Fruit fly (Drosophila melanogaster) whole organism, adult: ENCODE data around the gene CG3942.

Experiments used
- CG11617 ChIP-seq: fragments of 200-800 bp; sonication (Bioruptor generic); optimal IDR thresholded peaks from 2 replicates; lab custom pipeline; 2017; ENCODE audit warnings: mild to moderate bottlenecking, missing biosample characterization, missing genetic modification reagents, missing genetic modification characterization
- CG12768 ChIP-seq: fragments of 200-800 bp; sonication (Bioruptor generic); optimal IDR thresholded peaks from 2 replicates; lab custom pipeline; 2017; ENCODE audit warnings: missing biosample characterization, missing genetic modification characterization, mild to moderate bottlenecking, moderate library complexity, missing genetic modification reagents
- CG14711 ChIP-seq: fragments of 200-800 bp; sonication (Bioruptor generic); optimal IDR thresholded peaks from 2 replicates; lab custom pipeline; 2018; ENCODE audit warnings: missing biosample characterization, mild to moderate bottlenecking, missing genetic modification characterization, moderate library complexity
- CG1620 ChIP-seq: fragments of 200-800 bp; sonication (Bioruptor generic); optimal IDR thresholded peaks from 2 replicates; lab custom pipeline; 2016; ENCODE audit warnings: missing biosample characterization, missing genetic modification characterization
- CG33017 ChIP-seq: fragments of 200-800 bp; sonication (Bioruptor generic); optimal IDR thresholded peaks from 2 replicates; lab custom pipeline; 2018; ENCODE audit warnings: missing biosample characterization, mild to moderate bottlenecking, missing genetic modification characterization, moderate library complexity
- CG5204 ChIP-seq: fragments of 200-800 bp; sonication (Bioruptor generic); optimal IDR thresholded peaks from 2 replicates; lab custom pipeline; 2016; ENCODE audit warnings: missing biosample characterization, missing genetic modification characterization
- CG7045 ChIP-seq: fragments of 200-800 bp; sonication (Bioruptor generic); optimal IDR thresholded peaks from 2 replicates; lab custom pipeline; 2017; ENCODE audit warnings: missing biosample characterization, mild to moderate bottlenecking, missing genetic modification characterization
- CG7101 ChIP-seq: fragments of 200-800 bp; sonication (Bioruptor generic); optimal IDR thresholded peaks from 2 replicates; lab custom pipeline; 2018; ENCODE audit warnings: missing biosample characterization, mild to moderate bottlenecking, missing genetic modification characterization, moderate library complexity
- Clk ChIP-seq: fragments of 200-800 bp; sonication (Bioruptor generic); optimal IDR thresholded peaks from 2 replicates; lab custom pipeline; 2017; ENCODE audit warnings: missing biosample characterization, missing genetic modification characterization
- Crg-1 ChIP-seq: fragments of 200-800 bp; sonication (Bioruptor generic); optimal IDR thresholded peaks from 2 replicates; lab custom pipeline; 2016; ENCODE audit warnings: missing biosample characterization, missing genetic modification characterization
- Hr96 ChIP-seq: fragments of 200-800 bp; sonication (Bioruptor generic); optimal IDR thresholded peaks from 2 replicates; lab custom pipeline; 2016; ENCODE audit warnings: missing biosample characterization, missing genetic modification characterization
- Mnt ChIP-seq: fragments of 200-800 bp; sonication (Bioruptor generic); optimal IDR thresholded peaks from 2 replicates; lab custom pipeline; 2016; ENCODE audit warnings: missing biosample characterization, mild to moderate bottlenecking, missing genetic modification characterization
- bab1 ChIP-seq: fragments of 200-800 bp; sonication (Bioruptor generic); optimal IDR thresholded peaks from 3 replicates; lab custom pipeline; 2019; ENCODE audit warnings: missing biosample characterization, mild to moderate bottlenecking, missing genetic modification characterization, moderate library complexity
- cic ChIP-seq: fragments of 200-800 bp; sonication (Bioruptor generic); optimal IDR thresholded peaks from 2 replicates; lab custom pipeline; 2017; ENCODE audit warnings: missing biosample characterization, mild to moderate bottlenecking, missing genetic modification characterization, moderate library complexity
- cnc ChIP-seq, 2 experiments: fragments of >200 bp; optimal IDR thresholded peaks; 2 replicates each; lab custom pipeline; 2017
- kay ChIP-seq: fragments of 200-800 bp; sonication (Bioruptor generic); peaks from one replicate; lab custom pipeline; 2016; ENCODE audit warnings: missing biosample characterization, missing genetic modification characterization, borderline replicate concordance
- ovo ChIP-seq: fragments of 200-800 bp; sonication (Bioruptor generic); optimal IDR thresholded peaks from 2 replicates; lab custom pipeline; 2016; ENCODE audit warnings: missing biosample characterization, missing genetic modification characterization
- pad ChIP-seq: fragments of 200-800 bp; sonication (Bioruptor generic); optimal IDR thresholded peaks from 3 replicates; lab custom pipeline; 2017; ENCODE audit warnings: missing biosample characterization, missing genetic modification characterization, mild to moderate bottlenecking, moderate library complexity, missing genetic modification reagents
- tj ChIP-seq: fragments of 200-800 bp; sonication (Bioruptor generic); optimal IDR thresholded peaks from 3 replicates; lab custom pipeline; 2017; ENCODE audit warnings: missing biosample characterization, mild to moderate bottlenecking, missing genetic modification characterization, moderate library complexity
- toe ChIP-seq: fragments of 200-800 bp; sonication (Bioruptor generic); optimal IDR thresholded peaks from 2 replicates; lab custom pipeline; 2016; ENCODE audit warnings: missing biosample characterization, missing genetic modification characterization

The CG3942 gene

DNA sequence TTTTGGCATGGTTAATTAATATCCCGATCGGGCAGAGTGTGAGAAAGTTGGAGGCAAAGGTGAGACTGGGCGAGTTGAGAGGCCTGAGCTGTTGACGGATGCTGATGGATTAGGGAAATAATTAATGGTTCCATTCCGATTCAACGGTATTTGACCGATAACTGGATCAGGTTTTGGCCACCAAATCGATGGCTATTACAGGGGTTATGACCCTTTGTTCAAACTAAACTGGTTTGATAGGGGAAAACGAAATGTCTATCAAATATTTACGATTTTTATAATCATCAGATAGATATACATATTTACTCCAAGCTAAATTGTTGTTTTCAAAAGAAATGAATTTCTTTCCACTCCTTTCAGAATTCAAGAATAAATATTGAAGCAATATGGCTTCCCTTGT is 4.5 kb downstream of the CG3942 start, which contains the start of the genes CG44037 and svp:
TSS of gene CG44037 (plus strand) at position 301 of the 400 bp plus-strand sequence.
TSS of gene svp (plus strand) at position 301 of the 400 bp plus-strand sequence.
- TF ChIP-seq kay (no peak), Hr96 (GFP tag; lab: Kevin White, UChicago) (no peak), pad (GFP tag; lab: Kevin White, UChicago) (no peak), cic (GFP tag; lab: Kevin White, UChicago) (no peak), CG7045 (GFP tag; lab: Kevin White, UChicago) (no peak), CG1620 (GFP tag; lab: Kevin White, UChicago) (no peak), bab1 (no peak), CG11617 (GFP tag; lab: Kevin White, UChicago) (no peak), Clk (GFP tag; lab: Kevin White, UChicago) (no peak), ovo (GFP tag; lab: Kevin White, UChicago) (no peak), CG33017 (tag; lab: Kevin White, UChicago) (no peak), tj (no peak), toe (GFP tag; lab: Kevin White, UChicago) (no peak), CG7101 (no peak)

dm6 chr3R:12259013-12259412 is 5.0 kb downstream of the CG3942 start:
- no peak for TF ChIP-seq CG5204 (GFP tag; lab: Kevin White, UChicago)
- TF ChIP-seq kay = no peak
- no peak for TF ChIP-seq toe (GFP tag; lab: Kevin White, UChicago)
- TF ChIP-seq Mnt (GFP tag; lab: Kevin White, UChicago) = no peak

dm6 chr3R:12259819-12260218 is 5.8 kb downstream of the CG3942 start:
- TF ChIP-seq tj = no peak
- no peak for TF ChIP-seq bab1
- no peak for TF ChIP-seq cnc (optimal IDR thresholded peaks at IDR 0.05; lab: Kevin White, UChicago)

dm6 chr3R:12260669-12261068 is 6.7 kb downstream of the CG3942 start, which contains the start of gene CG44038:
CG44038 (plus strand) TSS chr3R:12260969.
- TF ChIP-seq tj = no peak
- no peak for TF ChIP-seq CG33017 (tag; lab: Kevin White, UChicago)
- TF ChIP-seq CG14711 (tag; lab: Kevin White, UChicago) = no peak
- no peak for TF ChIP-seq ovo (GFP tag; lab: Kevin White, UChicago)
- TF ChIP-seq bab1 = no peak
- no peak for TF ChIP-seq CG7045 (GFP tag; lab: Kevin White, UChicago)
- no peak for TF ChIP-seq CG5204 (GFP tag; lab: Kevin White, UChicago)
- TF ChIP-seq cnc (optimal IDR thresholded peaks at IDR 0.05; lab: Kevin White, UChicago) = no peak
- TF ChIP-seq CG12768 (GFP tag; lab: Kevin White, UChicago) = no peak
- TF ChIP-seq CG7101 = no peak
- no peak for TF ChIP-seq CG1620 (GFP tag; lab: Kevin White, UChicago)
- no peak for TF ChIP-seq kay
- no peak for TF ChIP-seq Hr96 (GFP tag; lab: Kevin White, UChicago)

DNA sequence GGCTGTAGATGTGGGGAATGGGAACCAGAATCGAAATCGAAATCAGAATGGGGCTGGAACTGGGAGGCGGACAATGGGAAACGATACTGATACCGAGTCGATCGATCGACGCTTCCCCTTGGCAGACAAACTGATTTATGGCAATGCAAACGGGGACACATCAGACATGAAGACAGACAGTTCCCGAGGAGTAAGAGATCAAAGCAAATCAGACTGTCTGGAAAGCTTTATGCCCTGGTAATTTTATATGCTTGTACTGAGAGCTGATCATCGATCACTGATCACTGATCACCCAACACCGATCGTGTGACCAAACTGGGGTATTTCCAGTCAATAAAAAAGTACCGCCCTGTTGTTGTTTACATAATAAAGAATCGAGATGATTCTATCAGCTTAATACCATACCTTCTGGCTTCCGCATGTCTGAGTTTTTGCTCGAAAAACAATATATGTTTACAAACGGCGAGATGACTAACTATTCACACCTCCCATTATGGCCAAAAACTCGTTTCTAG is 16.0 kb downstream of the CG3942 start:
- TF ChIP-seq kay = no peak
- TF ChIP-seq Hr96 (GFP tag; lab: Kevin White, UChicago) = no peak
- no peak for TF ChIP-seq cnc (optimal IDR thresholded peaks at IDR 0.05; lab: Kevin White, UChicago)
- no peak for TF ChIP-seq CG5204 (GFP tag; lab: Kevin White, UChicago)
- TF ChIP-seq CG1620 (GFP tag; lab: Kevin White, UChicago) = no peak
- TF ChIP-seq CG14711 (tag; lab: Kevin White, UChicago) = no peak
- no peak for TF ChIP-seq pad (GFP tag; lab: Kevin White, UChicago)
- TF ChIP-seq ovo (GFP tag; lab: Kevin White, UChicago) = no peak
- no peak for TF ChIP-seq Clk (GFP tag; lab: Kevin White, UChicago)
- no peak for TF ChIP-seq Crg-1 (GFP tag; lab: Kevin White, UChicago)
- no peak for TF ChIP-seq CG7045 (GFP tag; lab: Kevin White, UChicago)
- no peak for TF ChIP-seq tj
- TF ChIP-seq Mnt (GFP tag; lab: Kevin White, UChicago) = no peak
- TF ChIP-seq CG7101 = no peak
- TF ChIP-seq cic (GFP tag; lab: Kevin White, UChicago) = no peak
- TF ChIP-seq bab1 = no peak
- TF ChIP-seq toe (GFP tag; lab: Kevin White, UChicago) = no peak
- no peak for TF ChIP-seq CG33017 (tag; lab: Kevin White, UChicago)

dm6 chr3R:12270590-12270989 is 16.6 kb downstream of the CG3942 start, which contains the start of gene CG17738:
CG17738 (plus strand) TSS chr3R:12270890.
- TF ChIP-seq CG5204 (GFP tag; lab: Kevin White, UChicago) = no peak
- TF ChIP-seq CG1620 (GFP tag; lab: Kevin White, UChicago) = no peak
- TF ChIP-seq Crg-1 (GFP tag; lab: Kevin White, UChicago) = no peak
- no peak for TF ChIP-seq bab1
- no peak for TF ChIP-seq toe (GFP tag; lab: Kevin White, UChicago)
- no peak for TF ChIP-seq CG11617 (GFP tag; lab: Kevin White, UChicago)
- TF ChIP-seq Mnt (GFP tag; lab: Kevin White, UChicago) = no peak
- no peak for TF ChIP-seq CG33017 (tag; lab: Kevin White, UChicago)

- no peak for TF ChIP-seq CG7101
- TF ChIP-seq CG33017 (tag; lab: Kevin White, UChicago) = no peak
- no peak for TF ChIP-seq Mnt (GFP tag; lab: Kevin White, UChicago)
- no peak for TF ChIP-seq kay
- no peak for TF ChIP-seq CG11617 (GFP tag; lab: Kevin White, UChicago)
- no peak for TF ChIP-seq CG14711 (tag; lab: Kevin White, UChicago)
These were observed 18.8 kb downstream of the CG3942 start, which contains the start of gene Sfp87B for dm6 chr3R:12272826-12273225. Sfp87B (plus strand) TSS chr3R:12273126.
